Fruit fly (Drosophila melanogaster) whole organism, prepupa: Measurements from ENCODE around the gene Dsor1.

Experiments used
- CG15336 ChIP-seq: fragments of 200-800 bp; sonication (Bioruptor generic); IDR thresholded peaks from 2 replicates; pipeline ENCODE4 v1.3.6; 2022; ENCODE audit warnings: missing biosample characterization, missing genetic modification characterization
- CG3032 ChIP-seq: fragments of 200-800 bp; optimal IDR thresholded peaks from 2 replicates; lab custom pipeline; 2019; ENCODE audit warnings: missing biosample characterization, mild to moderate bottlenecking, missing genetic modification characterization, moderate library complexity
- lz ChIP-seq: fragments of 200-800 bp; sonication (Bioruptor generic); optimal IDR thresholded peaks from 3 replicates; lab custom pipeline; 2016; ENCODE audit warnings: missing biosample characterization, missing genetic modification characterization
- salr ChIP-seq, 2 experiments: fragments of 200-800 bp; sonication (Bioruptor generic); optimal IDR thresholded peaks; 3 replicates each; lab custom pipeline; 2016 to 2018; ENCODE audit warnings: missing biosample characterization in 2 of 2, missing genetic modification characterization in 2 of 2, mild to moderate bottlenecking in 1 of 2
- ss ChIP-seq, 2 experiments: fragments of 200-800 bp; sonication (Bioruptor generic); optimal IDR thresholded peaks; 2 replicates in 1 of 2; 3 replicates in 1 of 2; lab custom pipeline; 2017 to 2018; ENCODE audit warnings: mild to moderate bottlenecking in 2 of 2, missing biosample characterization in 2 of 2, missing genetic modification characterization in 2 of 2, moderate library complexity in 1 of 2

dm6 chrX:9266082-9266481 is 18.9 kb downstream of the Dsor1 start:
- no peak for TF ChIP-seq CG3032
- peak; percentile 66 for TF ChIP-seq CG15336 (GFP tag; lab: Robert Waterston, UW)
- TF ChIP-seq ss (GFP tag; optimal IDR thresholded peaks at IDR 0.05; lab: Kevin White, UChicago): no peak
- TF ChIP-seq lz (GFP tag; lab: Kevin White, UChicago): no peak
- no peak for TF ChIP-seq salr (GFP tag; optimal IDR thresholded peaks at IDR 0.05; lab: Kevin White, UChicago)
